Worm (Caenorhabditis elegans) whole organism, L4 larva: Measurements from ENCODE around the gene him-3.

Source experiments
- F26F4.8 ChIP-seq: fragments of 200-800 bp; sonication (Bioruptor generic); conservative IDR thresholded peaks from 2 replicates; pipeline ENCODE4 v1.3.6; 2022; ENCODE audit warnings: missing genetic modification characterization, missing compliant biosample characterization
- F37D6.2 ChIP-seq: sonication (generic microtip); optimal IDR thresholded peaks from 2 replicates; lab custom pipeline; 2016; ENCODE audit warnings: mild to moderate bottlenecking, missing genetic modification characterization, missing compliant biosample characterization
- R02D3.7 ChIP-seq: fragments of 150-350 bp; sonication (generic microtip); optimal IDR thresholded peaks from 3 replicates; lab custom pipeline; 2014; ENCODE audit warnings: missing biosample characterization, missing genetic modification characterization
- T20F7.1 ChIP-seq: fragments of 200-800 bp; sonication (Bioruptor generic); optimal IDR thresholded peaks from 2 replicates; lab custom pipeline; 2018; ENCODE audit warnings: mild to moderate bottlenecking, missing genetic modification characterization, missing compliant biosample characterization
- T26A8.4 ChIP-seq: fragments of 200-800 bp; sonication (Bioruptor generic); IDR thresholded peaks from 2 replicates; pipeline ENCODE4 v1.3.6; 2022; ENCODE audit warnings: missing genetic modification characterization, missing compliant biosample characterization
- Y105C5A.15 ChIP-seq: fragments of 200-800 bp; sonication (Bioruptor generic); IDR thresholded peaks from 2 replicates; pipeline ENCODE4 v1.3.6; 2022; ENCODE audit warnings: missing genetic modification characterization, missing compliant biosample characterization
- Y5F2A.4 ChIP-seq: fragments of 200-800 bp; sonication (Bioruptor generic); optimal IDR thresholded peaks from 2 replicates; lab custom pipeline; 2018; ENCODE audit warnings: mild to moderate bottlenecking, missing genetic modification characterization, missing compliant biosample characterization
- Y75B8A.6 ChIP-seq: fragments of 200-800 bp; sonication (Bioruptor generic); IDR thresholded peaks from 2 replicates; pipeline ENCODE4 v1.3.6; 2022; ENCODE audit warnings: missing genetic modification reagents, missing genetic modification characterization, missing compliant biosample characterization
- aly-2 ChIP-seq: sonication (generic microtip); optimal IDR thresholded peaks from 2 replicates; lab custom pipeline; 2018; ENCODE audit warnings: missing biosample characterization, missing genetic modification characterization
- ama-1 ChIP-seq: fragments of 150-350 bp; optimal IDR thresholded peaks from 2 replicates; lab custom pipeline; 2014; ENCODE audit warnings: inconsistent platforms, mixed read lengths
- attf-4 ChIP-seq: sonication (generic microtip); optimal IDR thresholded peaks from 3 replicates; lab custom pipeline; 2017; ENCODE audit warnings: missing biosample characterization, missing genetic modification characterization
- ceh-20 ChIP-seq: fragments of 200-800 bp; sonication (Bioruptor generic); IDR thresholded peaks from 2 replicates; pipeline ENCODE4 v1.3.6; 2022; ENCODE audit warnings: missing genetic modification reagents, missing genetic modification characterization, missing compliant biosample characterization
- ceh-28 ChIP-seq: fragments of 150-350 bp; optimal IDR thresholded peaks from 2 replicates; lab custom pipeline; 2014; ENCODE audit warnings: missing biosample characterization, missing genetic modification reagents, missing genetic modification characterization
- ceh-32 ChIP-seq: sonication (generic microtip); optimal IDR thresholded peaks from 2 replicates; lab custom pipeline; 2016; ENCODE audit warnings: mild to moderate bottlenecking, missing genetic modification characterization, missing compliant biosample characterization; ENCODE audit not compliant: poor library complexity
- ceh-44 ChIP-seq: fragments of 200-800 bp; sonication (Bioruptor generic); IDR thresholded peaks from 2 replicates; pipeline ENCODE4 v1.3.6; 2022; ENCODE audit warnings: missing genetic modification reagents, missing genetic modification characterization, missing compliant biosample characterization
- ces-1 ChIP-seq: fragments of 150-350 bp; sonication (generic microtip); optimal IDR thresholded peaks from 4 replicates; lab custom pipeline; 2014; ENCODE audit warnings: missing biosample characterization, missing genetic modification reagents, missing genetic modification characterization
- cey-2 ChIP-seq: sonication (generic microtip); optimal IDR thresholded peaks from 3 replicates; lab custom pipeline; 2017; ENCODE audit warnings: missing genetic modification characterization, mild to moderate bottlenecking, missing compliant biosample characterization, antibody characterized with exemption, borderline replicate concordance; ENCODE audit not compliant: insufficient read depth
- daf-16 ChIP-seq, 3 experiments: sonication (generic microtip); optimal IDR thresholded peaks; 2 replicates each; lab custom pipeline; 2016 to 2017; ENCODE audit warnings: missing genetic modification characterization in 3 of 3, missing genetic modification reagents in 3 of 3, mild to moderate bottlenecking in 2 of 3, missing compliant biosample characterization in 2 of 3, missing biosample characterization in 1 of 3, moderate library complexity in 1 of 3
- daf-19 ChIP-seq: fragments of 200-800 bp; sonication (Bioruptor generic); conservative IDR thresholded peaks from 2 replicates; pipeline ENCODE4 v1.3.6; 2022; ENCODE audit warnings: missing genetic modification characterization, missing compliant biosample characterization
- dmd-6 ChIP-seq: fragments of 200-800 bp; sonication (Bioruptor generic); IDR thresholded peaks from 2 replicates; pipeline ENCODE4 v1.3.6; 2022; ENCODE audit warnings: missing genetic modification reagents, missing genetic modification characterization, missing compliant biosample characterization
- dpl-1 ChIP-seq: fragments of 150-350 bp; optimal IDR thresholded peaks from 2 replicates; lab custom pipeline; 2014; ENCODE audit warnings: missing biosample characterization, missing genetic modification reagents, missing genetic modification characterization
- dve-1 ChIP-seq: sonication (generic microtip); optimal IDR thresholded peaks from 2 replicates; lab custom pipeline; 2017; ENCODE audit warnings: antibody characterized with exemption, mild to moderate bottlenecking, missing genetic modification characterization, missing compliant biosample characterization; ENCODE audit not compliant: insufficient read depth
- hif-1 ChIP-seq, 2 experiments: sonication (generic microtip); optimal IDR thresholded peaks; 2 replicates each; lab custom pipeline; 2016 to 2017; ENCODE audit warnings: missing compliant biosample characterization in 2 of 2, missing genetic modification characterization in 2 of 2, missing genetic modification reagents in 2 of 2, missing genotype in 2 of 2, mild to moderate bottlenecking in 1 of 2
- hmg-1.1 ChIP-seq: fragments of 200-800 bp; sonication (Bioruptor generic); IDR thresholded peaks from 2 replicates; pipeline ENCODE4 v1.3.6; 2022; ENCODE audit warnings: missing genetic modification reagents, missing genetic modification characterization, missing compliant biosample characterization
- jun-1 ChIP-seq: fragments of 150-350 bp; optimal IDR thresholded peaks from 2 replicates; lab custom pipeline; 2014; ENCODE audit warnings: missing biosample characterization, missing genetic modification reagents, missing genetic modification characterization
- lin-15B ChIP-seq: fragments of 150-350 bp; sonication (generic microtip); optimal IDR thresholded peaks from 3 replicates; lab custom pipeline; 2014; ENCODE audit warnings: missing biosample characterization, missing genetic modification characterization
- lir-3 ChIP-seq: sonication (generic microtip); optimal IDR thresholded peaks from 2 replicates; lab custom pipeline; 2016; ENCODE audit warnings: mild to moderate bottlenecking, missing genetic modification characterization, missing compliant biosample characterization
- madf-9 ChIP-seq: fragments of 200-800 bp; sonication (Bioruptor generic); conservative IDR thresholded peaks from 2 replicates; pipeline ENCODE4 v1.3.6; 2022; ENCODE audit warnings: missing genetic modification reagents, missing genetic modification characterization, missing compliant biosample characterization
- mdt-29 ChIP-seq: fragments of 200-800 bp; sonication (Bioruptor generic); IDR thresholded peaks from 2 replicates; pipeline ENCODE4 v1.3.6; 2022; ENCODE audit warnings: missing genetic modification reagents, missing genetic modification characterization, missing compliant biosample characterization
- mep-1 ChIP-seq: fragments of 150-350 bp; sonication (generic microtip); optimal IDR thresholded peaks from 3 replicates; lab custom pipeline; 2014; ENCODE audit warnings: missing biosample characterization, missing genetic modification characterization
- mxl-3 ChIP-seq: fragments of 200-800 bp; sonication (Bioruptor generic); optimal IDR thresholded peaks from 2 replicates; lab custom pipeline; 2018; ENCODE audit warnings: mild to moderate bottlenecking, missing genetic modification characterization, missing compliant biosample characterization
- nhr-10 ChIP-seq: fragments of 150-350 bp; optimal IDR thresholded peaks from 2 replicates; lab custom pipeline; 2014; ENCODE audit warnings: missing biosample characterization, missing genetic modification characterization
- nhr-11 ChIP-seq: fragments of 150-350 bp; optimal IDR thresholded peaks from 2 replicates; lab custom pipeline; 2014; ENCODE audit warnings: missing biosample characterization, missing genetic modification characterization
- nhr-111 ChIP-seq: fragments of 200-800 bp; sonication (Bioruptor generic); optimal IDR thresholded peaks from 2 replicates; lab custom pipeline; 2018; ENCODE audit warnings: mild to moderate bottlenecking, missing genetic modification characterization, missing compliant biosample characterization
- nhr-25 ChIP-seq: sonication (generic microtip); optimal IDR thresholded peaks from 2 replicates; lab custom pipeline; 2017; ENCODE audit warnings: missing genetic modification characterization, mild to moderate bottlenecking, missing compliant biosample characterization, antibody characterized with exemption, moderate library complexity, borderline replicate concordance; ENCODE audit not compliant: insufficient read depth
- nhr-28 ChIP-seq: fragments of 150-350 bp; optimal IDR thresholded peaks from 2 replicates; lab custom pipeline; 2014; ENCODE audit warnings: missing biosample characterization, missing genetic modification characterization
- nhr-42 ChIP-seq: fragments of 200-800 bp; sonication (Bioruptor generic); IDR thresholded peaks from 2 replicates; pipeline ENCODE4 v1.3.6; 2022; ENCODE audit warnings: missing genetic modification characterization, missing compliant biosample characterization
- nhr-6 ChIP-seq: fragments of 150-350 bp; optimal IDR thresholded peaks from 2 replicates; lab custom pipeline; 2014; ENCODE audit warnings: missing biosample characterization, missing genetic modification characterization
- snpc-1.2 ChIP-seq: fragments of 200-800 bp; sonication (Bioruptor generic); IDR thresholded peaks from 2 replicates; pipeline ENCODE4 v1.3.6; 2022; ENCODE audit warnings: missing genetic modification reagents, missing genetic modification characterization, missing compliant biosample characterization
- spr-1 ChIP-seq: sonication (generic microtip); optimal IDR thresholded peaks from 2 replicates; lab custom pipeline; 2016; ENCODE audit warnings: mild to moderate bottlenecking, missing genetic modification characterization, missing compliant biosample characterization
- tag-97 ChIP-seq: fragments of 200-800 bp; sonication (Bioruptor generic); IDR thresholded peaks from 2 replicates; pipeline ENCODE4 v1.3.6; 2022; ENCODE audit warnings: missing genetic modification characterization, missing compliant biosample characterization
- tra-1 ChIP-seq: fragments of 200-800 bp; sonication (Bioruptor generic); IDR thresholded peaks from 2 replicates; pipeline ENCODE4 v1.3.6; 2022; ENCODE audit warnings: missing genetic modification reagents, missing genetic modification characterization, missing compliant biosample characterization
- unc-130 ChIP-seq: sonication (generic microtip); optimal IDR thresholded peaks from 2 replicates; lab custom pipeline; 2016; ENCODE audit warnings: missing genetic modification reagents, missing genetic modification characterization, missing compliant biosample characterization
- unc-62 ChIP-seq, 3 experiments: fragments of 150-350 bp in 1 of 3; sonication (generic microtip); optimal IDR thresholded peaks in 2 of 3; peaks in 1 of 3; 1 replicate in 1 of 3; 2 replicates in 2 of 3; lab custom pipeline; 2014 to 2017; ENCODE audit warnings: missing biosample characterization in 3 of 3, missing genetic modification characterization in 3 of 3, missing genetic modification reagents in 3 of 3, missing genotype in 1 of 3
- vab-7 ChIP-seq: fragments of 200-800 bp; sonication (Bioruptor generic); IDR thresholded peaks from 2 replicates; pipeline ENCODE4 v1.3.6; 2022; ENCODE audit warnings: missing genetic modification reagents, missing genetic modification characterization, missing compliant biosample characterization
- ztf-7 ChIP-seq: fragments of 150-350 bp; optimal IDR thresholded peaks from 2 replicates; lab custom pipeline; 2014; ENCODE audit warnings: missing biosample characterization, missing genetic modification characterization

Gene him-3

ce11 chrIV:7020630-7021029, 43.3 kb downstream of the him-3 start (continued):
- TF ChIP-seq vab-7 (GFP tag; lab: Robert Waterston, UW), result no peak

ce11 chrIV:7022227-7022626, 44.9 kb downstream of the him-3 start:
- TF ChIP-seq unc-62 (GFP tag; optimal IDR thresholded peaks at IDR 0.05 in 1 of 2; lab: Kevin White, UChicago) (peak in 1 of 2 experiments; percentile 61), unc-62 (tag; optimal IDR thresholded peaks at IDR 0.05; lab: Kevin White, UChicago) (no peak), cey-2 (tag; lab: Kevin White, UChicago) (no peak), Y105C5A.15 (no peak)

DNA sequence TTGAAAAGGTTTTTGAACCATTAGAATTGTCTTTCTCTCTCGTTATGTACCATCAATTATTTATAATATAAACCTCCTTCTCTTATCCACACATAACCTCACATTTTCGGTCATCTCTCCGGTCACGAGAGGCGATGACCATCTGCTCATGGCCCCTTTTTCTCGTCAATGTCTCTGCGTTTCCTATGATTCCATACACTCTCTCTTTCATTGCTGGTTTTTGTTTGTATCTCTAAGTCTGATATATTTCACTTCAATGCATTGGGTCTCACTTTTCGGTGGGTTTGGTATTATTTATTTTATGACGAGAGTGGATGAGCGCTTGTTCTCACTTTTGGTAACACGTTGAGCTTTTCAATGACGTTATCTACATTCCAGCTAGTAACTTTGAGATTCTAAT, 45.7 kb downstream of the him-3 start:
- TF ChIP-seq daf-16 (GFP tag; optimal IDR thresholded peaks at IDR 0.05; lab: Kevin White, UChicago), result no peak
- peak; percentile 10 for TF ChIP-seq daf-16 (tag; optimal IDR thresholded peaks at IDR 0.05; lab: Kevin White, UChicago)
- TF ChIP-seq jun-1 (tag; lab: Kevin White, UChicago), result no peak
- no peak for TF ChIP-seq ama-1 (lab: Kevin White, UChicago)
- no peak for TF ChIP-seq nhr-25
- TF ChIP-seq nhr-111, result no peak
- TF ChIP-seq R02D3.7 (tag; lab: Kevin White, UChicago), result no peak
- peak; percentile 17 for TF ChIP-seq ztf-7 (tag; lab: Kevin White, UChicago)
- TF ChIP-seq F26F4.8 (GFP tag; lab: Robert Waterston, UW), result no peak
- TF ChIP-seq aly-2 (tag; lab: Kevin White, UChicago), result no peak
- no peak for TF ChIP-seq unc-130 (GFP tag; lab: Kevin White, UChicago)
- no peak for TF ChIP-seq madf-9 (GFP tag; lab: Robert Waterston, UW)
- no peak for TF ChIP-seq daf-19 (GFP tag; lab: Robert Waterston, UW)
- TF ChIP-seq Y5F2A.4 (GFP tag; lab: Kevin White, UChicago), result no peak
- no peak for TF ChIP-seq ces-1 (GFP tag; lab: Kevin White, UChicago)
- TF ChIP-seq mxl-3 (GFP tag; lab: Kevin White, UChicago), result peak; percentile 14
- no peak for TF ChIP-seq ceh-32 (tag; lab: Kevin White, UChicago)
- no peak for TF ChIP-seq attf-4
- peak; percentile 76 for TF ChIP-seq nhr-6 (tag; lab: Kevin White, UChicago)
- no peak for TF ChIP-seq spr-1 (tag; lab: Kevin White, UChicago)
- peak; percentile 50 for TF ChIP-seq dve-1 (tag; lab: Kevin White, UChicago)
- TF ChIP-seq nhr-28, result peak; percentile 45
- TF ChIP-seq nhr-10 (tag; lab: Kevin White, UChicago), result no peak
- no peak for TF ChIP-seq ceh-44 (GFP tag; lab: Robert Waterston, UW)
- TF ChIP-seq snpc-1.2 (GFP tag; lab: Robert Waterston, UW), result no peak
- TF ChIP-seq ceh-20 (GFP tag; lab: Robert Waterston, UW), result no peak
- peak; percentile 57; the same call in 1 of the 2 replicates for TF ChIP-seq hmg-1.1 (GFP tag; lab: Robert Waterston, UW)
- TF ChIP-seq dmd-6 (GFP tag; lab: Robert Waterston, UW), result peak; percentile 19; the same call in 1 of the 2 replicates
- TF ChIP-seq Y75B8A.6 (GFP tag; lab: Robert Waterston, UW), result no peak
- TF ChIP-seq tra-1 (GFP tag; lab: Robert Waterston, UW), result peak; percentile 42; the same call in 1 of the 2 replicates
- peak; percentile 28 for TF ChIP-seq dpl-1 (GFP tag; lab: Kevin White, UChicago)
- TF ChIP-seq T20F7.1, result no peak
- no peak for TF ChIP-seq nhr-42 (GFP tag; lab: Robert Waterston, UW)
- TF ChIP-seq tag-97 (GFP tag; lab: Robert Waterston, UW), result no peak
- TF ChIP-seq nhr-11 (tag; lab: Kevin White, UChicago), result peak; percentile 39
- no peak for TF ChIP-seq lin-15B (tag; lab: Kevin White, UChicago)
- TF ChIP-seq lir-3 (tag; lab: Kevin White, UChicago), result no peak
- TF ChIP-seq ceh-28 (tag; lab: Kevin White, UChicago), result no peak
- TF ChIP-seq mdt-29 (GFP tag; lab: Robert Waterston, UW), result no peak
- peak; percentile 71 for TF ChIP-seq mep-1 (tag; lab: Kevin White, UChicago)
- TF ChIP-seq unc-62 (GFP tag; optimal IDR thresholded peaks at IDR 0.05 in 1 of 2; lab: Kevin White, UChicago), result no peak
- TF ChIP-seq unc-62 (tag; optimal IDR thresholded peaks at IDR 0.05; lab: Kevin White, UChicago), result no peak
- TF ChIP-seq hif-1 (tag; optimal IDR thresholded peaks at IDR 0.05; lab: Kevin White, UChicago), result no peak
- no peak for TF ChIP-seq F37D6.2 (tag; lab: Kevin White, UChicago)
- TF ChIP-seq T26A8.4 (GFP tag; lab: Robert Waterston, UW), result no peak
